Fruit fly (Drosophila melanogaster) whole organism, embryonic: ENCODE measurements around the gene mRpL19.

ENCODE experiments used
- Aef1 ChIP-seq: fragments of 200-800 bp; sonication (Bioruptor generic); IDR thresholded peaks from 3 replicates; pipeline ENCODE4 v1.3.6; 2022; ENCODE audit warnings: missing biosample characterization, missing genetic modification characterization
- Bgb ChIP-seq: fragments of 200-800 bp; sonication (Bioruptor generic); IDR thresholded peaks from 2 replicates; pipeline ENCODE4 v1.3.6; 2022; ENCODE audit warnings: missing biosample characterization, missing genetic modification characterization; ENCODE audit not compliant: partially characterized antibody
- C15 ChIP-seq: fragments of 200-800 bp; sonication (Bioruptor generic); IDR thresholded peaks from 3 replicates; pipeline ENCODE4 v1.3.6; 2022; ENCODE audit warnings: missing biosample characterization, missing genetic modification characterization
- CG1024 ChIP-seq: fragments of 200-800 bp; sonication (Bioruptor generic); IDR thresholded peaks from 2 replicates; pipeline ENCODE4 v1.3.6; 2022; ENCODE audit warnings: missing biosample characterization, missing genetic modification characterization
- CG10462 ChIP-seq: fragments of 200-800 bp; sonication (Bioruptor generic); optimal IDR thresholded peaks from 2 replicates; lab custom pipeline; 2016; ENCODE audit warnings: missing biosample characterization, missing genetic modification characterization
- CG12155 ChIP-seq: fragments of 200-800 bp; sonication (Bioruptor generic); optimal IDR thresholded peaks from 3 replicates; lab custom pipeline; 2016; ENCODE audit warnings: missing biosample characterization, missing genetic modification characterization
- CG15479 ChIP-seq: fragments of 200-800 bp; sonication (Bioruptor generic); optimal IDR thresholded peaks from 3 replicates; lab custom pipeline; 2019; ENCODE audit warnings: missing biosample characterization, mild to moderate bottlenecking, missing genetic modification characterization, moderate library complexity
- CG17829 ChIP-seq: fragments of 200-800 bp; optimal IDR thresholded peaks from 2 replicates; lab custom pipeline; 2019; ENCODE audit warnings: missing biosample characterization, mild to moderate bottlenecking, missing genetic modification characterization, moderate library complexity
- CG17912 ChIP-seq: fragments of 200-800 bp; sonication (Bioruptor generic); optimal IDR thresholded peaks from 2 replicates; lab custom pipeline; 2018; ENCODE audit warnings: missing biosample characterization, mild to moderate bottlenecking, missing genetic modification characterization
- CG3726 ChIP-seq: fragments of 200-800 bp; sonication (Bioruptor generic); IDR thresholded peaks from 3 replicates; pipeline ENCODE4, ENCODE4 v1.3.6; 2022; ENCODE audit warnings: missing biosample characterization, missing genetic modification characterization
- CG4854 ChIP-seq: fragments of 200-800 bp; sonication (Bioruptor generic); optimal IDR thresholded peaks from 2 replicates; lab custom pipeline; 2016; ENCODE audit warnings: missing biosample characterization, missing genetic modification characterization, inconsistent platforms
- CG5180 ChIP-seq: fragments of 200-800 bp; sonication (Bioruptor generic); optimal IDR thresholded peaks from 3 replicates; lab custom pipeline; 2017; ENCODE audit warnings: missing biosample characterization, missing genetic modification characterization, mild to moderate bottlenecking, moderate library complexity, missing genetic modification reagents
- CG6254 ChIP-seq: fragments of 200-800 bp; sonication (Bioruptor generic); optimal IDR thresholded peaks from 3 replicates; lab custom pipeline; 2017; ENCODE audit warnings: mild to moderate bottlenecking, missing biosample characterization, missing genetic modification reagents, missing genetic modification characterization
- CG7271 ChIP-seq: fragments of 200-800 bp; sonication (Bioruptor generic); optimal IDR thresholded peaks from 2 replicates; lab custom pipeline; 2018; ENCODE audit warnings: missing biosample characterization, mild to moderate bottlenecking, missing genetic modification characterization, moderate library complexity
- CG9437 ChIP-seq: fragments of 200-800 bp; sonication (Bioruptor generic); optimal IDR thresholded peaks from 2 replicates; lab custom pipeline; 2018; ENCODE audit warnings: missing biosample characterization, mild to moderate bottlenecking, missing genetic modification characterization
- CG9797 ChIP-seq: fragments of 200-800 bp; sonication (Bioruptor generic); optimal IDR thresholded peaks from 3 replicates; lab custom pipeline; 2018; ENCODE audit warnings: missing biosample characterization, mild to moderate bottlenecking, missing genetic modification characterization
- CG9932 ChIP-seq: fragments of 200-800 bp; sonication (Bioruptor generic); IDR thresholded peaks from 2 replicates; pipeline ENCODE4 v1.3.6; 2022; ENCODE audit warnings: missing biosample characterization, missing genetic modification characterization
- Chrac-16 ChIP-seq: fragments of 200-800 bp; sonication (Bioruptor generic); optimal IDR thresholded peaks from 3 replicates; lab custom pipeline; 2016; ENCODE audit warnings: missing biosample characterization, missing genetic modification characterization
- D19B ChIP-seq: fragments of 200-800 bp; sonication (Bioruptor generic); optimal IDR thresholded peaks from 2 replicates; lab custom pipeline; 2017; ENCODE audit warnings: missing biosample characterization, mild to moderate bottlenecking, missing genetic modification characterization
- Dek ChIP-seq: fragments of 200-800 bp; sonication (Bioruptor generic); optimal IDR thresholded peaks from 3 replicates; lab custom pipeline; 2019; ENCODE audit warnings: missing biosample characterization, mild to moderate bottlenecking, missing genetic modification characterization, moderate library complexity
- Fer1 ChIP-seq: fragments of 200-800 bp; sonication (Bioruptor generic); optimal IDR thresholded peaks from 2 replicates; lab custom pipeline; 2017; ENCODE audit warnings: missing biosample characterization, mild to moderate bottlenecking, missing genetic modification characterization
- Hey ChIP-seq: fragments of 200-800 bp; sonication (Bioruptor generic); optimal IDR thresholded peaks from 3 replicates; lab custom pipeline; 2018; ENCODE audit warnings: missing biosample characterization, mild to moderate bottlenecking, missing genetic modification characterization
- Kr ChIP-seq: fragments of 200-800 bp; sonication (Bioruptor generic); optimal IDR thresholded peaks from 2 replicates; lab custom pipeline; 2017; ENCODE audit warnings: missing biosample characterization, mild to moderate bottlenecking, missing genetic modification characterization
- Lhr ChIP-seq: fragments of 200-800 bp; sonication (Bioruptor generic); optimal IDR thresholded peaks from 3 replicates; lab custom pipeline; 2017; ENCODE audit warnings: mild to moderate bottlenecking, missing biosample characterization, missing genetic modification reagents, missing genetic modification characterization
- Nf-YC ChIP-seq: fragments of 200-800 bp; optimal IDR thresholded peaks from 3 replicates; lab custom pipeline; 2019; ENCODE audit warnings: missing biosample characterization, mild to moderate bottlenecking, missing genetic modification characterization, moderate library complexity
- Ravus ChIP-seq: fragments of 200-800 bp; sonication (Bioruptor generic); IDR thresholded peaks from 2 replicates; pipeline ENCODE4 v1.3.6; 2022; ENCODE audit warnings: missing biosample characterization, missing genetic modification characterization
- Rx ChIP-seq: fragments of 200-800 bp; sonication (Bioruptor generic); IDR thresholded peaks from 2 replicates; pipeline ENCODE4 v1.3.6; 2022; ENCODE audit warnings: missing biosample characterization, missing genetic modification characterization
- Six4 ChIP-seq: fragments of 200-800 bp; sonication (Bioruptor generic); optimal IDR thresholded peaks from 2 replicates; lab custom pipeline; 2016; ENCODE audit warnings: missing biosample characterization, missing genetic modification characterization
- Sox102F ChIP-seq: fragments of 200-800 bp; sonication (Bioruptor generic); optimal IDR thresholded peaks from 2 replicates; lab custom pipeline; 2018; ENCODE audit warnings: missing biosample characterization, mild to moderate bottlenecking, missing genetic modification characterization, moderate library complexity
- Vsx1 ChIP-seq: fragments of 200-800 bp; sonication (Bioruptor generic); optimal IDR thresholded peaks from 2 replicates; lab custom pipeline; 2017; ENCODE audit warnings: missing biosample characterization, mild to moderate bottlenecking, missing genetic modification characterization, missing genetic modification reagents
- abd-A ChIP-seq: fragments of 200-800 bp; sonication (Bioruptor generic); optimal IDR thresholded peaks from 3 replicates; lab custom pipeline; 2019; ENCODE audit warnings: missing biosample characterization, mild to moderate bottlenecking, missing genetic modification characterization, moderate library complexity
- crp ChIP-seq, 2 experiments: fragments of 200-800 bp; sonication (Bioruptor generic); optimal IDR thresholded peaks; 2 replicates in 1 of 2; 3 replicates in 1 of 2; lab custom pipeline; 2017; ENCODE audit warnings: missing biosample characterization in 2 of 2, missing genetic modification characterization in 2 of 2, mild to moderate bottlenecking in 1 of 2, moderate library complexity in 1 of 2
- dan ChIP-seq: fragments of 200-800 bp; sonication (Bioruptor generic); IDR thresholded peaks from 2 replicates; pipeline ENCODE4 v1.3.6; 2022; ENCODE audit warnings: missing biosample characterization, missing genetic modification characterization
- dmrt99B ChIP-seq: fragments of 200-800 bp; sonication (Bioruptor generic); optimal IDR thresholded peaks from 2 replicates; lab custom pipeline; 2018; ENCODE audit warnings: missing biosample characterization, mild to moderate bottlenecking, missing genetic modification characterization, moderate library complexity
- fd3F ChIP-seq: fragments of 200-800 bp; sonication (Bioruptor generic); optimal IDR thresholded peaks from 2 replicates; lab custom pipeline; 2018; ENCODE audit warnings: missing biosample characterization, mild to moderate bottlenecking, missing genetic modification characterization, moderate library complexity
- gce ChIP-seq: fragments of 200-800 bp; sonication (Bioruptor generic); IDR thresholded peaks from 3 replicates; pipeline ENCODE4 v1.3.6; 2022; ENCODE audit warnings: missing biosample characterization, missing genetic modification characterization
- jigr1 ChIP-seq: fragments of 200-800 bp; sonication (Bioruptor generic); IDR thresholded peaks from 3 replicates; pipeline ENCODE4 v1.3.6; 2022; ENCODE audit warnings: missing biosample characterization, missing genetic modification characterization
- jing ChIP-seq: fragments of 200-800 bp; sonication (Bioruptor generic); optimal IDR thresholded peaks from 2 replicates; lab custom pipeline; 2018; ENCODE audit warnings: missing biosample characterization, mild to moderate bottlenecking, missing genetic modification characterization
- lov ChIP-seq, 2 experiments: fragments of 200-800 bp in 1 of 2; fragments of >200 bp in 1 of 2; sonication (Bioruptor generic) in 1 of 2; IDR thresholded peaks in 1 of 2; optimal IDR thresholded peaks in 1 of 2; 2 replicates in 1 of 2; 3 replicates in 1 of 2; pipeline versions ENCODE4 v1.3.6 to Lab custom; 2017 to 2022; ENCODE audit warnings: missing biosample characterization in 1 of 2, missing genetic modification characterization in 1 of 2
- mld ChIP-seq: fragments of 200-800 bp; sonication (Bioruptor generic); IDR thresholded peaks from 3 replicates; pipeline ENCODE4 v1.3.6; 2022; ENCODE audit warnings: missing biosample characterization, missing genetic modification characterization; ENCODE audit not compliant: partially characterized antibody
- oc ChIP-seq: fragments of 200-800 bp; sonication (Bioruptor generic); optimal IDR thresholded peaks from 2 replicates; lab custom pipeline; 2018; ENCODE audit warnings: missing biosample characterization, mild to moderate bottlenecking, missing genetic modification characterization, moderate library complexity
- odd ChIP-seq: fragments of 200-800 bp; sonication (Bioruptor generic); optimal IDR thresholded peaks from 2 replicates; lab custom pipeline; 2017; ENCODE audit warnings: missing biosample characterization, mild to moderate bottlenecking, missing genetic modification characterization
- phol ChIP-seq: fragments of 200-800 bp; sonication (Bioruptor generic); optimal IDR thresholded peaks from 3 replicates; lab custom pipeline; 2018; ENCODE audit warnings: missing biosample characterization, mild to moderate bottlenecking, missing genetic modification characterization, moderate library complexity
- pnt ChIP-seq: fragments of 200-800 bp; sonication (Bioruptor generic); optimal IDR thresholded peaks from 3 replicates; lab custom pipeline; 2016; ENCODE audit warnings: missing biosample characterization, missing genetic modification characterization
- trem ChIP-seq: fragments of 200-800 bp; optimal IDR thresholded peaks from 3 replicates; lab custom pipeline; 2019; ENCODE audit warnings: missing biosample characterization, mild to moderate bottlenecking, missing genetic modification characterization, moderate library complexity
- trh ChIP-seq: fragments of 200-800 bp; sonication (Bioruptor generic); optimal IDR thresholded peaks from 2 replicates; lab custom pipeline; 2016; ENCODE audit warnings: missing biosample characterization, missing genetic modification characterization
- unpg ChIP-seq: fragments of 200-800 bp; sonication (Bioruptor generic); optimal IDR thresholded peaks from 3 replicates; lab custom pipeline; 2018; ENCODE audit warnings: missing biosample characterization, mild to moderate bottlenecking, missing genetic modification characterization, moderate library complexity
- vnd ChIP-seq: fragments of 200-800 bp; sonication (Bioruptor generic); IDR thresholded peaks from 3 replicates; pipeline ENCODE4 v1.3.6; 2022; ENCODE audit warnings: missing biosample characterization, missing genetic modification characterization; ENCODE audit not compliant: partially characterized antibody

mRpL19 gene

DNA sequence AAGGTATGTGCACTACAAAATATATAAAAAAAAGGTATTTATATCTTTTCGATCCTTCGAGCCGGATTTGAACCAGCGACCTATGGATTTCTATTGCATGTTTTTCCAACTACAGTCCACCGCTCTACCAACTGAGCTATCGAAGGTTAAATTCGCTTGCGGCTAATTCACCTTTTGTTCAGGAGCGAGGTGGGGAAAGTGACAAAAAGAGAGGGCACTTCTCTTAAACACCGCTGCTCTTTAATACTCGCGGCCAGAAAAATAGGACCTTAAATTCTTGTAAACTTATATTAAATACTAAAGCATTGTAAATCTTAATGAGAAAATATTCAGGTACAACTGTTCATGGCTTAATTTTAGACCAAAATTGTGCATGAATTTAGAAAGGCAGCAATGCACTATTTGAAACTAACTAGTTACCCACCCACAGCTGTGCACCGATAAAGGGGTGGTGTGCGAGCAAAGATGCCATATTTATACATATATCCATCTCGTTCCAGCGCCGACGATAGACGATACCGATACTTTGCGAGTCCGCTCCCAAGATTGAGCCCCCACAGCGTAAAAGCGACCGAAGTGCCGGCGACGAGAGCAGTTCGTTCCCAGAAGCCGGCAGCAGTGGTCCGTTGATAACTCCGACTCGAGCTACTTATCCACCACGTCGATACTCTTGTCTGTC lies 4.7 kb upstream of the mRpL19 start (continued):
- TF ChIP-seq unpg (GFP tag; lab: Kevin White, UChicago), result peak; percentile 99
- TF ChIP-seq Vsx1 (GFP tag; lab: Kevin White, UChicago), result peak; percentile 96
- peak; percentile 55 for TF ChIP-seq CG15479 (GFP tag; lab: Kevin White, UChicago)
- peak; percentile 66 for TF ChIP-seq Bgb (GFP tag; lab: Robert Waterston, UW)
- TF ChIP-seq Six4 (GFP tag; lab: Kevin White, UChicago), result peak; percentile 96
- TF ChIP-seq Chrac-16 (GFP tag; lab: Kevin White, UChicago), result peak; percentile 97
- TF ChIP-seq Fer1 (GFP tag; lab: Kevin White, UChicago), result peak; percentile 99
- peak; percentile 86 for TF ChIP-seq abd-A
- peak; percentile 95 for TF ChIP-seq trh (GFP tag; lab: Kevin White, UChicago)
- TF ChIP-seq Aef1 (GFP tag; lab: Robert Waterston, UW), result peak; percentile 91
- TF ChIP-seq Rx (GFP tag; lab: Robert Waterston, UW), result peak; percentile 96
- TF ChIP-seq oc (tag; lab: Kevin White, UChicago), result peak; percentile 98
- TF ChIP-seq mld (GFP tag; lab: Robert Waterston, UW), result peak; percentile 87
- TF ChIP-seq CG5180 (GFP tag; lab: Kevin White, UChicago), result peak; percentile 90
- peak; percentile 96 for TF ChIP-seq CG4854
- peak; percentile 98 for TF ChIP-seq odd (GFP tag; lab: Kevin White, UChicago)
- TF ChIP-seq fd3F (GFP tag; lab: Kevin White, UChicago), result peak; percentile 92
- TF ChIP-seq phol (tag; lab: Kevin White, UChicago), result peak; percentile 97
- peak; percentile 98 for TF ChIP-seq dmrt99B (tag; lab: Kevin White, UChicago)
- peak; percentile 93 for TF ChIP-seq CG1024 (GFP tag; lab: Robert Waterston, UW)
- peak; percentile 99 for TF ChIP-seq CG17829 (tag; lab: Kevin White, UChicago)
- TF ChIP-seq pnt (GFP tag; lab: Kevin White, UChicago), result peak; percentile 95
- no peak for TF ChIP-seq lov (optimal IDR thresholded peaks at IDR 0.05; lab: Kevin White, UChicago)
- peak; percentile 94 for TF ChIP-seq lov (GFP tag; IDR thresholded peaks at IDR 0.05; lab: Robert Waterston, UW)
- peak; percentile 80; the same call in 2 of the 3 replicates for TF ChIP-seq jigr1
- TF ChIP-seq CG6254 (GFP tag; lab: Kevin White, UChicago), result peak; percentile 97
- peak; percentile 95 for TF ChIP-seq CG10462 (GFP tag; lab: Kevin White, UChicago)
- peak; percentile 99 for TF ChIP-seq Kr (GFP tag; lab: Kevin White, UChicago)
- TF ChIP-seq CG7271, result peak; percentile 92
- TF ChIP-seq Ravus (GFP tag; lab: Robert Waterston, UW), result peak; percentile 85
- peak; percentile 90 for TF ChIP-seq Hey (tag; lab: Kevin White, UChicago)
- TF ChIP-seq C15 (GFP tag; lab: Robert Waterston, UW), result peak; percentile 94
- peak; percentile 98 for TF ChIP-seq Dek (tag; lab: Kevin White, UChicago)
- peak; percentile 94 for TF ChIP-seq jing (GFP tag; lab: Kevin White, UChicago)
- TF ChIP-seq CG9932, result peak; percentile 94
- TF ChIP-seq CG9797 (GFP tag; lab: Kevin White, UChicago), result peak; percentile 68
- peak; percentile 90 for TF ChIP-seq Nf-YC (tag; lab: Kevin White, UChicago)
- peak; percentile 91 for TF ChIP-seq D19B (GFP tag; lab: Kevin White, UChicago)
- TF ChIP-seq dan (GFP tag; lab: Robert Waterston, UW), result peak; percentile 87
- TF ChIP-seq vnd, result peak; percentile 37
- peak; percentile 96 for TF ChIP-seq trem (tag; lab: Kevin White, UChicago)
- TF ChIP-seq Sox102F (GFP tag; lab: Kevin White, UChicago), result peak; percentile 97
- TF ChIP-seq Lhr (GFP tag; lab: Kevin White, UChicago), result peak; percentile 94
- TF ChIP-seq CG3726 (GFP tag; lab: Robert Waterston, UW), result peak; percentile 93
- peak; percentile 32 to 77 for TF ChIP-seq crp (GFP tag; optimal IDR thresholded peaks at IDR 0.05; lab: Kevin White, UChicago)
- TF ChIP-seq CG12155 (GFP tag; lab: Kevin White, UChicago), result peak; percentile 98
- peak; percentile 96 for TF ChIP-seq gce
- TF ChIP-seq CG17912 (GFP tag; lab: Kevin White, UChicago), result peak; percentile 84
- peak; percentile 91 for TF ChIP-seq CG9437
